Fruit fly (Drosophila melanogaster): ENCODE data around the gene Alg13.

The Alg13 gene

DNA sequence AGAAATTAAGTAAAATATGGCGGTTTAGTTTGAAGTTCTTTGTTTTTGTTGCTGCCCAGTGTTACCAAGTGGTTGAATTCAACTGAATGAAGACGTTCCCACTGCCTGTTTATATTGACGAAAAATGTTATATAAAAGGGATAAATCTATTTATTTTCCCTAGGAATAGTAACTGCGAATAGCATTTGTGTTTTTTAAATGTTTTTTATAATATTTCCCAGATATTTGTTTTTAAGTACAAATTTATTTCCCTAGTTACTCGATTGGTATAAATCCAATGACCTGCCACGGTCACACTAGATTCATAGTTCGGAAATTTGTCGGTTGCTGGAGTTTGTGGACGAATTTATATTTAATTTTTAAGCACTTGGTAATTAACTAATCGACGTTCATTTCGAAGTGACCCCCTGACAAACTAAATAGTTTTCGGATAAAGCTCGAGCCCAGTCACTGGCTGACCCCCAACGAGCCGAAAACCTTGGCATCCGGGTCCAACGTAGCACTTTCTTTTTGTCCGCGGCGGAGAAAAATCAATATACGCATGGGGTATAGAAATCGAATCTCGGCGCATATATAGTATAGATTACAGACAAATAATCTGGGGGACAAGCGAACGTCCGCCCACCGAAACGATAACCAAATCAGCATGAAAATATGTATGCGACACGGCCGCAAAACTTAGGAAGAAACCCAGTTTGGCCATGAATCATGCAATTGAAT is 7.3 kb downstream of the Alg13 start, which contains the start of the genes dgt6 and Vha100-1 (continued):
- TF ChIP-seq Deaf1 (tag; optimal IDR thresholded peaks at IDR 0.05), result peak; percentile 63
- TF ChIP-seq CG9932 (GFP tag; IDR thresholded peaks at IDR 0.05), result 0 out of 2 replicates have a peak, but pooled peaks have one; percentile 21
- no peak for TF ChIP-seq TFAM (GFP tag; optimal IDR thresholded peaks at IDR 0.05)
- TF ChIP-seq dpn (GFP tag; optimal IDR thresholded peaks at IDR 0.05), result peak in 1 of 2 experiments; percentile 8
- peak; percentile 65 for TF ChIP-seq CG17829 (tag; optimal IDR thresholded peaks at IDR 0.05)
- TF ChIP-seq Fer3 (tag; optimal IDR thresholded peaks at IDR 0.05), result peak; percentile 6
- peak; percentile 74 for TF ChIP-seq Med (GFP tag)
- TF ChIP-seq Sry-δ (GFP tag; optimal IDR thresholded peaks at IDR 0.05), result peak; percentile 46
- TF ChIP-seq CG17186 (GFP tag; optimal IDR thresholded peaks at IDR 0.05), result peak; percentile 6
- TF ChIP-seq CG13123 (GFP tag; optimal IDR thresholded peaks at IDR 0.05), result no peak
- TF ChIP-seq Sry-β (GFP tag; optimal IDR thresholded peaks at IDR 0.05), result peak; percentile 14
- peak; percentile 85 for TF ChIP-seq E2f2 (GFP tag; IDR thresholded peaks at IDR 0.05)
- TF ChIP-seq Camta (GFP tag; optimal IDR thresholded peaks at IDR 0.05), result no peak
- TF ChIP-seq corto (GFP tag; optimal IDR thresholded peaks at IDR 0.05), result no peak
- TF ChIP-seq Tbp (GFP tag; optimal IDR thresholded peaks at IDR 0.05), result no peak
- TF ChIP-seq CG17802 (tag; optimal IDR thresholded peaks at IDR 0.05), result peak; percentile 51
- TF ChIP-seq CG4360 (GFP tag; IDR thresholded peaks at IDR 0.05), result peak; percentile 80
- TF ChIP-seq CG7839 (tag; optimal IDR thresholded peaks at IDR 0.05), result no peak
- no peak for TF ChIP-seq abd-A (tag; optimal IDR thresholded peaks at IDR 0.05)
- no peak for TF ChIP-seq H15 (GFP tag; IDR thresholded peaks at IDR 0.05)
- TF ChIP-seq phol (tag; optimal IDR thresholded peaks at IDR 0.05), result peak; percentile 85
- peak; percentile 65 for TF ChIP-seq nmo (GFP tag; optimal IDR thresholded peaks at IDR 0.05)
- TF ChIP-seq lab (GFP tag; optimal IDR thresholded peaks at IDR 0.05), result peak; percentile 26
- no peak for TF ChIP-seq Dad (GFP tag; optimal IDR thresholded peaks at IDR 0.05)
- TF ChIP-seq amos (GFP tag; IDR thresholded peaks at IDR 0.05; ENCODE audit: partially characterized antibody), result no peak
- TF ChIP-seq Scr (GFP tag; IDR thresholded peaks at IDR 0.05; ENCODE audit: partially characterized antibody), result peak; percentile 27; the same call in 1 of the 2 replicates
- TF ChIP-seq CG2116 (GFP tag; optimal IDR thresholded peaks at IDR 0.05), result peak; percentile 57
- no peak for TF ChIP-seq CG31224 (GFP tag; IDR thresholded peaks at IDR 0.05)
- TF ChIP-seq Oli (tag; optimal IDR thresholded peaks at IDR 0.05), result no peak
- no peak for TF ChIP-seq fu2 (GFP tag; optimal IDR thresholded peaks at IDR 0.05)
- TF ChIP-seq CG7372 (GFP tag; IDR thresholded peaks at IDR 0.05), result no peak
- peak; percentile 4 for TF ChIP-seq CG8944 (GFP tag; optimal IDR thresholded peaks at IDR 0.05)
- peak; percentile 65 for TF ChIP-seq MBD-R2 (GFP tag; IDR thresholded peaks at IDR 0.05)
- TF ChIP-seq Elba2 (GFP tag; optimal IDR thresholded peaks at IDR 0.05), result peak; percentile 11
- no peak for TF ChIP-seq CG17361 (GFP tag; IDR thresholded peaks at IDR 0.05)
- peak; percentile 34 for TF ChIP-seq CG15696 (tag; optimal IDR thresholded peaks at IDR 0.05)
- peak; percentile 9 for TF ChIP-seq CG10979 (tag; optimal IDR thresholded peaks at IDR 0.05)
- TF ChIP-seq rib (GFP tag; IDR thresholded peaks at IDR 0.05), result no peak
- TF ChIP-seq sens (GFP tag), result peak; percentile 74
- TF ChIP-seq CG15514 (GFP tag; optimal IDR thresholded peaks at IDR 0.05), result peak; percentile 62

DNA sequence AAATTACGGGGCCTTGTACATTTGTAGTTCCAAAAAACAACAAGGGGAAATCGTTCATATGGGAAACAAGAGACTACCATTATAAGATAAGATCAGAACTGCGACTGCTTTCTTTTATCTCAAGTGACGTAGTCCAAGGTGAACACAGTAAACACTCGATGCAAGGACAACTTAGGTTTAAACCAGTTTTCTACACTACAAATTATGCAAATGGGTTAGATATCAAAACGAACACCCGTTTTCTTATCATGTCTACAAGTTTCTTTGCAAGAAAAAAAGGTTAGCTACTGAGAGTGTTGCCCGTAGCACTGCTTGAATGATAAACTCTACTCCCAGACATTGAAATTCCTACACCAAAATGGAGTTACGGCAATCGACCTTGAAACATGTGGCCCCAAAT is 14.2 kb downstream of the Alg13 start:
- TF ChIP-seq abd-A (tag; optimal IDR thresholded peaks at IDR 0.05) (no peak), Doc3 (GFP tag; IDR thresholded peaks at IDR 0.05; ENCODE audit: partially characterized antibody) (no peak), CG10654 (GFP tag; optimal IDR thresholded peaks at IDR 0.05) (peak; percentile 2), lmd (GFP tag; IDR thresholded peaks at IDR 0.05) (peak; percentile 74), Bgb (GFP tag; IDR thresholded peaks at IDR 0.05; ENCODE audit: partially characterized antibody) (no peak), CG8388 (GFP tag; optimal IDR thresholded peaks at IDR 0.05) (peak; percentile 71), sim (GFP tag; IDR thresholded peaks at IDR 0.05) (no peak), kni (GFP tag; optimal IDR thresholded peaks at IDR 0.05) (no peak), gfzf (GFP tag; optimal IDR thresholded peaks at IDR 0.05) (no peak), CG13775 (GFP tag; optimal IDR thresholded peaks at IDR 0.05) (peak; percentile 43), Vsx1 (GFP tag; optimal IDR thresholded peaks at IDR 0.05) (no peak), CG10274 (GFP tag; optimal IDR thresholded peaks at IDR 0.05) (peak; percentile 10)
